Worm (Caenorhabditis elegans) whole organism, L1 larva: ENCODE measurements around the gene sri-67.

ENCODE experiments used
- aha-1 ChIP-seq: fragments of 150-350 bp; optimal IDR thresholded peaks from 2 replicates; lab custom pipeline; 2014; ENCODE audit warnings: missing biosample characterization, missing genetic modification characterization
- ama-1 ChIP-seq: fragments of 150-350 bp; optimal IDR thresholded peaks from 2 replicates; lab custom pipeline; 2014
- elt-3 ChIP-seq, 6 experiments: fragments of 150-350 bp in 1 of 6; sonication (generic microtip); optimal IDR thresholded peaks; 2 replicates each; lab custom pipeline; 2017 to 2018; ENCODE audit warnings: missing biosample characterization in 6 of 6, missing genetic modification characterization in 6 of 6, inconsistent platforms in 1 of 6
- fkh-8 ChIP-seq: sonication (generic microtip); optimal IDR thresholded peaks from 2 replicates; lab custom pipeline; 2016; ENCODE audit warnings: mild to moderate bottlenecking, missing genetic modification characterization, missing compliant biosample characterization
- fos-1 ChIP-seq: fragments of 150-350 bp; optimal IDR thresholded peaks from 2 replicates; lab custom pipeline; 2014; ENCODE audit warnings: missing biosample characterization, missing genetic modification characterization
- hlh-17 ChIP-seq: fragments of 200-800 bp; sonication (Bioruptor generic); optimal IDR thresholded peaks from 2 replicates; lab custom pipeline; 2018; ENCODE audit warnings: missing genetic modification characterization, mild to moderate bottlenecking, missing compliant biosample characterization, moderate library complexity, borderline replicate concordance
- mep-1 ChIP-seq: fragments of 150-350 bp; optimal IDR thresholded peaks from 2 replicates; lab custom pipeline; 2014; ENCODE audit warnings: missing biosample characterization, missing genetic modification characterization
- nhr-11 ChIP-seq: fragments of 150-350 bp; optimal IDR thresholded peaks from 2 replicates; lab custom pipeline; 2014; ENCODE audit warnings: missing biosample characterization, missing genetic modification characterization
- nhr-76 ChIP-seq: sonication (generic microtip); optimal IDR thresholded peaks from 2 replicates; lab custom pipeline; 2017; ENCODE audit warnings: missing biosample characterization, missing genetic modification characterization
- pax-3 ChIP-seq: fragments of 200-800 bp; sonication (Bioruptor generic); optimal IDR thresholded peaks from 2 replicates; lab custom pipeline; 2018; ENCODE audit warnings: mild to moderate bottlenecking, missing genetic modification characterization, moderate library complexity, missing compliant biosample characterization
- pqm-1 ChIP-seq: sonication (generic microtip); optimal IDR thresholded peaks from 3 replicates; lab custom pipeline; 2017; ENCODE audit warnings: missing biosample characterization, missing genetic modification characterization
- sox-4 ChIP-seq: sonication (generic microtip); optimal IDR thresholded peaks from 2 replicates; lab custom pipeline; 2016; ENCODE audit warnings: missing genetic modification characterization, missing compliant biosample characterization
- tbx-2 ChIP-seq: sonication (generic microtip); optimal IDR thresholded peaks from 2 replicates; lab custom pipeline; 2016; ENCODE audit warnings: missing genetic modification characterization, missing compliant biosample characterization
- unc-130 ChIP-seq: fragments of 150-350 bp; optimal IDR thresholded peaks from 2 replicates; lab custom pipeline; 2017; ENCODE audit warnings: missing biosample characterization, missing genetic modification characterization, inconsistent platforms

DNA sequence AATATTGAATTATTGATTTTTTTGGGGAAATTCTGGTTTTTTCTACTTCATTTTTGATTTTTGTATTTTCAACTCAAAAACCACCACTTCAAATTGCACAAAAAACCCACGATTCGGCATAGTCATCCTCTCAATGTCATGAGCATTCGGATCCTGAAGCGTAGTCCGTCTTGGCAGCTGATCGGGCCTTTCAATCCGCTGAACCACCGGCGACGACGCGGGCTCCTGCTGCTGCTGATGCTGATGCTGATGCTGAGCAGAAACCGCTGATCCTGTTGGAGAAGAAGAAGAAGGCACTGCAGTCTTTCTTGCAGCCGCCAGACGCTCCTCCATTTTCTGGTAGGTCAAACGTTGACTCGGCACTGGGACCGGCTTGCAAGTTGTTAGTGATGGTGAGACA lies 11.3 kb downstream of the sri-67 start:
- TF ChIP-seq pqm-1 (tag; lab: Kevin White, UChicago) (no peak), unc-130 (no peak), sox-4 (tag; lab: Kevin White, UChicago) (no peak), pax-3 (tag; lab: Kevin White, UChicago) (no peak), nhr-76 (tag; lab: Kevin White, UChicago) (no peak), mep-1 (tag; lab: Kevin White, UChicago) (no peak), fos-1 (tag; lab: Kevin White, UChicago) (no peak), hlh-17 (GFP tag; lab: Kevin White, UChicago) (no peak), elt-3 (tag; optimal IDR thresholded peaks at IDR 0.05; lab: Kevin White, UChicago) (no peak), fkh-8 (no peak), tbx-2 (tag; lab: Kevin White, UChicago) (no peak), ama-1 (lab: Kevin White, UChicago) (no peak), aha-1 (tag; lab: Kevin White, UChicago) (no peak), nhr-11 (tag; lab: Kevin White, UChicago) (no peak)
